Worm (Caenorhabditis elegans) whole organism, L4/young adult: ENCODE measurements around the gene dod-22.

Experiments
- W03F9.2 ChIP-seq: fragments of 150-350 bp; optimal IDR thresholded peaks from 2 replicates; lab custom pipeline; 2014; ENCODE audit warnings: missing biosample characterization, missing genetic modification characterization
- dao-5 ChIP-seq: sonication (generic microtip); optimal IDR thresholded peaks from 2 replicates; lab custom pipeline; 2016; ENCODE audit warnings: missing genotype, missing genetic modification characterization, moderate library complexity, missing compliant biosample characterization
- him-1 ChIP-seq: sonication (generic microtip); optimal IDR thresholded peaks from 2 replicates; lab custom pipeline; 2016; ENCODE audit warnings: missing genotype, missing genetic modification reagents, missing genetic modification characterization, missing compliant biosample characterization

Gene dod-22

ce11 chrIV:12964648-12965047 is 526 bp upstream of the dod-22 start:
- TF ChIP-seq dao-5 (tag; lab: Kevin White, UChicago) (no peak), him-1 (no peak), W03F9.2 (tag; lab: Kevin White, UChicago) (no peak)

ce11 chrIV:12967303-12967702 is 2.1 kb downstream of the dod-22 start:
- TF ChIP-seq W03F9.2 (tag; lab: Kevin White, UChicago) (no peak), him-1 (no peak), dao-5 (tag; lab: Kevin White, UChicago) (no peak)

- TF ChIP-seq dao-5 (tag; lab: Kevin White, UChicago) (no peak), him-1 (no peak), W03F9.2 (tag; lab: Kevin White, UChicago) (no peak)
These were observed 4.0 kb downstream of the dod-22 start, which contains the start of gene F55G11.2 for ce11 chrIV:12969141-12969540. F55G11.2 (minus strand) TSS chrIV:12969289.

- TF ChIP-seq W03F9.2 (tag; lab: Kevin White, UChicago) (no peak), him-1 (no peak), dao-5 (tag; lab: Kevin White, UChicago) (no peak)
These were observed 6.9 kb downstream of the dod-22 start for ce11 chrIV:12971994-12972520.

- TF ChIP-seq him-1 (no peak), dao-5 (tag; lab: Kevin White, UChicago) (no peak), W03F9.2 (tag; lab: Kevin White, UChicago) (no peak)
These were observed 7.6 kb downstream of the dod-22 start for ce11 chrIV:12972780-12973179.

ce11 chrIV:12973336-12973735 is 8.2 kb downstream of the dod-22 start, which contains the start of gene F55G11.4:
F55G11.4 (plus strand) TSS chrIV:12973624.
- TF ChIP-seq W03F9.2 (tag; lab: Kevin White, UChicago) (no peak), him-1 (no peak), dao-5 (tag; lab: Kevin White, UChicago) (no peak)

- TF ChIP-seq W03F9.2 (tag; lab: Kevin White, UChicago) (no peak), him-1 (no peak), dao-5 (tag; lab: Kevin White, UChicago) (no peak)
These were observed 10.8 kb downstream of the dod-22 start, which contains the start of gene dod-17 for ce11 chrIV:12975981-12976380. dod-17 (plus strand) TSS chrIV:12976303.

- TF ChIP-seq W03F9.2 (tag; lab: Kevin White, UChicago) (no peak), him-1 (no peak), dao-5 (tag; lab: Kevin White, UChicago) (no peak)
These were observed 12.5 kb downstream of the dod-22 start for ce11 chrIV:12977650-12978049.

- TF ChIP-seq dao-5 (tag; lab: Kevin White, UChicago) (no peak), him-1 (no peak), W03F9.2 (tag; lab: Kevin White, UChicago) (no peak)
These were observed 13.3 kb downstream of the dod-22 start, which contains the start of gene K10D11.2 for ce11 chrIV:12978307-12979036. K10D11.2 (plus strand) TSS chrIV:12978986.

ce11 chrIV:12985961-12986360 is 20.8 kb downstream of the dod-22 start, which contains the start of gene K10D11.3:
K10D11.3 (minus strand) TSS chrIV:12986134.
- TF ChIP-seq W03F9.2 (tag; lab: Kevin White, UChicago) (no peak), him-1 (no peak), dao-5 (tag; lab: Kevin White, UChicago) (no peak)

- TF ChIP-seq W03F9.2 (tag; lab: Kevin White, UChicago) (no peak), him-1 (no peak), dao-5 (tag; lab: Kevin White, UChicago) (no peak)
These were observed 24.2 kb downstream of the dod-22 start, which contains the start of gene K10D11.6 for ce11 chrIV:12989355-12989754. K10D11.6 (minus strand) TSS chrIV:12989455.

- TF ChIP-seq W03F9.2 (tag; lab: Kevin White, UChicago): no peak
These were observed 25.5 kb downstream of the dod-22 start for ce11 chrIV:12990638-12991037.

- TF ChIP-seq him-1 (no peak), dao-5 (tag; lab: Kevin White, UChicago) (no peak), W03F9.2 (tag; lab: Kevin White, UChicago) (no peak)
These were observed 26.5 kb downstream of the dod-22 start, which contains the start of gene K10D11.5 for ce11 chrIV:12991629-12992028. K10D11.5 (minus strand) TSS chrIV:12991843.

ce11 chrIV:12994376-12994775 is 29.2 kb downstream of the dod-22 start, which contains the start of gene K10D11.4:
K10D11.4 (minus strand) TSS chrIV:12994476.
- TF ChIP-seq W03F9.2 (tag; lab: Kevin White, UChicago) (no peak), dao-5 (tag; lab: Kevin White, UChicago) (no peak), him-1 (no peak)
